Worm (Caenorhabditis elegans): ENCODE data around the gene M02E1.3.

- no peak for TF ChIP-seq nhr-12 (tag; optimal IDR thresholded peaks at IDR 0.05)
- no peak for TF ChIP-seq tbx-2 (tag; optimal IDR thresholded peaks at IDR 0.05)
- TF ChIP-seq nhr-76 (tag; optimal IDR thresholded peaks at IDR 0.05): no peak
- no peak for TF ChIP-seq fkh-2 (tag; optimal IDR thresholded peaks at IDR 0.05)
- TF ChIP-seq elt-1 (tag; optimal IDR thresholded peaks at IDR 0.05): no peak
- no peak for TF ChIP-seq ceh-16 (tag; optimal IDR thresholded peaks at IDR 0.05)
- no peak for TF ChIP-seq nhr-67 (tag; optimal IDR thresholded peaks at IDR 0.05)
- no peak for TF ChIP-seq nhr-25 (tag; optimal IDR thresholded peaks at IDR 0.05)
- TF ChIP-seq aly-2 (tag; optimal IDR thresholded peaks at IDR 0.05): no peak
- TF ChIP-seq elt-2 (tag; optimal IDR thresholded peaks at IDR 0.05): no peak
- no peak for TF ChIP-seq ZK546.5 (tag; optimal IDR thresholded peaks at IDR 0.05)
- TF ChIP-seq ama-1 (optimal IDR thresholded peaks at IDR 0.05): no peak
Measured at ce11 chrX:301530-301929, 20.8 kb upstream of the M02E1.3 start, which contains the start of gene gcp-2.1.
